Fruit fly (Drosophila melanogaster): ENCODE results near the gene Spn.

The Spn gene

dm6 chr3L:2501764-2502163, 52.3 kb downstream of the Spn start (continued):
- TF ChIP-seq CG5180 (GFP tag; optimal IDR thresholded peaks at IDR 0.05) (peak; percentile 9), B-H1 (GFP tag; IDR thresholded peaks at IDR 0.05) (peak; percentile 43; the same call in 1 of the 3 replicates), CG3163 (GFP tag; optimal IDR thresholded peaks at IDR 0.05) (no peak), Meics (GFP tag; optimal IDR thresholded peaks at IDR 0.05) (peak; percentile 87), CG2199 (GFP tag; IDR thresholded peaks at IDR 0.05) (no peak), Sry-δ (GFP tag; optimal IDR thresholded peaks at IDR 0.05) (no peak), NK7.1 (GFP tag; optimal IDR thresholded peaks at IDR 0.05) (no peak), D19B (GFP tag; optimal IDR thresholded peaks at IDR 0.05) (peak; percentile 70), Med (GFP tag) (peak; percentile 95), CG17912 (GFP tag; optimal IDR thresholded peaks at IDR 0.05) (no peak), Hr51 (GFP tag; optimal IDR thresholded peaks at IDR 0.05) (peak in 1 of 2 experiments; percentile 53), pnt (GFP tag; optimal IDR thresholded peaks at IDR 0.05) (no peak), gcm (GFP tag; optimal IDR thresholded peaks at IDR 0.05) (no peak), CG7372 (GFP tag; IDR thresholded peaks at IDR 0.05) (0 out of 2 replicates have a peak, but pooled peaks have one; percentile 33), hkb (optimal IDR thresholded peaks at IDR 0.05) (no peak), hkb (GFP tag; IDR thresholded peaks at IDR 0.05) (peak; percentile 77), CG10654 (GFP tag; optimal IDR thresholded peaks at IDR 0.05) (peak; percentile 32), repo (GFP tag; optimal IDR thresholded peaks at IDR 0.05) (no peak), CG32767 (GFP tag; IDR thresholded peaks at IDR 0.05) (peak; percentile 31; the same call in 1 of the 2 replicates), tx (GFP tag; optimal IDR thresholded peaks at IDR 0.05) (peak; percentile 15), Oaz (GFP tag; IDR thresholded peaks at IDR 0.05) (peak; percentile 27; the same call in 1 of the 2 replicates), prd (optimal IDR thresholded peaks at IDR 0.05) (no peak), prd (GFP tag; IDR thresholded peaks at IDR 0.05) (peak; percentile 72), ttk (GFP tag; IDR thresholded peaks at IDR 0.05) (peak; percentile 55), grau (tag; optimal IDR thresholded peaks at IDR 0.05) (peak; percentile 77), Chrac-16 (GFP tag; optimal IDR thresholded peaks at IDR 0.05) (peak; percentile 19), CG11696 (GFP tag; IDR thresholded peaks at IDR 0.05) (0 out of 2 replicates have a peak, but pooled peaks have one; percentile 38), Jarid2 (GFP tag; optimal IDR thresholded peaks at IDR 0.05) (no peak), Lhr (GFP tag; optimal IDR thresholded peaks at IDR 0.05) (no peak), CkIIα-i1 (GFP tag; IDR thresholded peaks at IDR 0.05) (no peak), lmd (GFP tag; IDR thresholded peaks at IDR 0.05) (peak; percentile 79), shn (GFP tag; optimal IDR thresholded peaks at IDR 0.05) (no peak), CG4820 (GFP tag; optimal IDR thresholded peaks at IDR 0.05) (no peak), CG3995 (GFP tag; optimal IDR thresholded peaks at IDR 0.05) (no peak), CG4617 (GFP tag; optimal IDR thresholded peaks at IDR 0.05; ENCODE audit: borderline replicate concordance) (peak; percentile 1), ATbp (GFP tag; optimal IDR thresholded peaks at IDR 0.05) (peak; percentile 2), emc (GFP tag; optimal IDR thresholded peaks at IDR 0.05) (peak; percentile 10), slbo (GFP tag; IDR thresholded peaks at IDR 0.05) (peak; percentile 90), CG10209 (GFP tag; optimal IDR thresholded peaks at IDR 0.05) (peak; percentile 52), peb (GFP tag; IDR thresholded peaks at IDR 0.05) (0 out of 2 replicates have a peak, but pooled peaks have one; percentile 10), cwo (GFP tag; optimal IDR thresholded peaks at IDR 0.05) (peak; percentile 70), GATAe (GFP tag; conservative IDR thresholded peaks at IDR 0.05) (peak; percentile 91), Nf-YA (GFP tag; IDR thresholded peaks at IDR 0.05) (no peak), zfh1 (GFP tag; IDR thresholded peaks at IDR 0.05) (peak; percentile 50; the same call in 1 of the 3 replicates), Taf1 (GFP tag; IDR thresholded peaks at IDR 0.05) (peak; percentile 79), knrl (GFP tag; IDR thresholded peaks at IDR 0.05; ENCODE audit: partially characterized antibody) (no peak), dm (GFP tag; optimal IDR thresholded peaks at IDR 0.05) (no peak), CG30403 (GFP tag; optimal IDR thresholded peaks at IDR 0.05) (peak; percentile 68), CG34376 (GFP tag; optimal IDR thresholded peaks at IDR 0.05) (no peak), CG15011 (GFP tag; optimal IDR thresholded peaks at IDR 0.05) (peak; percentile 69), sisA (GFP tag; IDR thresholded peaks at IDR 0.05) (peak; percentile 38), HmgD (GFP tag; optimal IDR thresholded peaks at IDR 0.05) (no peak)
